Fruit fly (Drosophila melanogaster) whole organism, embryonic: ENCODE measurements around the gene Cht5.
A peak's percentile ranks its signal among the peaks of the same experiment; 100 is the strongest.

Experiments used
- Antp ChIP-seq: fragments of 200-800 bp; sonication (Bioruptor generic); optimal IDR thresholded peaks from 3 replicates; lab custom pipeline; 2016; ENCODE audit warnings: missing biosample characterization, missing genetic modification characterization
- BEAF-32 ChIP-seq: fragments of 200-800 bp; sonication (Bioruptor generic); optimal IDR thresholded peaks from 3 replicates; lab custom pipeline; 2017; ENCODE audit warnings: missing biosample characterization, missing genetic modification characterization, mild to moderate bottlenecking, moderate library complexity, missing genetic modification reagents
- CG10565 ChIP-seq: fragments of 200-800 bp; sonication (Bioruptor generic); optimal IDR thresholded peaks from 3 replicates; lab custom pipeline; 2016; ENCODE audit warnings: missing biosample characterization, mild to moderate bottlenecking, missing genetic modification characterization
- CG11695 ChIP-seq: fragments of 200-800 bp; sonication (Bioruptor generic); IDR thresholded peaks from 3 replicates; pipeline ENCODE4 v1.3.6; 2022; ENCODE audit warnings: missing biosample characterization, missing genetic modification characterization
- CG12942 ChIP-seq: fragments of 200-800 bp; sonication (Bioruptor generic); optimal IDR thresholded peaks from 3 replicates; lab custom pipeline; 2016; ENCODE audit warnings: missing biosample characterization, missing genetic modification characterization
- CG14667 ChIP-seq: fragments of 200-800 bp; sonication (Bioruptor generic); IDR thresholded peaks from 2 replicates; pipeline ENCODE4 v1.3.6; 2022; ENCODE audit warnings: missing biosample characterization, missing genetic modification characterization
- CG17186 ChIP-seq: fragments of 200-800 bp; sonication (Bioruptor generic); optimal IDR thresholded peaks from 3 replicates; lab custom pipeline; 2017; ENCODE audit warnings: missing biosample characterization, missing genetic modification reagents, missing genetic modification characterization
- CG17829 ChIP-seq: fragments of 200-800 bp; optimal IDR thresholded peaks from 2 replicates; lab custom pipeline; 2019; ENCODE audit warnings: missing biosample characterization, mild to moderate bottlenecking, missing genetic modification characterization, moderate library complexity
- CG1832 ChIP-seq: fragments of 200-800 bp; sonication (Bioruptor generic); optimal IDR thresholded peaks from 2 replicates; lab custom pipeline; 2017; ENCODE audit warnings: missing biosample characterization, mild to moderate bottlenecking, missing genetic modification characterization, inconsistent platforms
- CG4707 ChIP-seq: fragments of 200-800 bp; sonication (Bioruptor generic); optimal IDR thresholded peaks from 2 replicates; lab custom pipeline; 2018; ENCODE audit warnings: missing biosample characterization, mild to moderate bottlenecking, missing genetic modification characterization, moderate library complexity
- CG7786 ChIP-seq: fragments of 200-800 bp; sonication (Bioruptor generic); optimal IDR thresholded peaks from 2 replicates; lab custom pipeline; 2016; ENCODE audit warnings: missing biosample characterization, missing genetic modification characterization
- CG7928 ChIP-seq: fragments of 200-800 bp; sonication (Bioruptor generic); optimal IDR thresholded peaks from 2 replicates; lab custom pipeline; 2017; ENCODE audit warnings: missing biosample characterization, mild to moderate bottlenecking, missing genetic modification characterization
- CG9817 ChIP-seq: fragments of 200-800 bp; sonication (Bioruptor generic); optimal IDR thresholded peaks from 2 replicates; lab custom pipeline; 2018; ENCODE audit warnings: missing biosample characterization, mild to moderate bottlenecking, missing genetic modification characterization, moderate library complexity
- CTCF ChIP-seq: fragments of 200-800 bp; sonication (Bioruptor generic); optimal IDR thresholded peaks from 2 replicates; lab custom pipeline; 2017; ENCODE audit warnings: missing biosample characterization, mild to moderate bottlenecking, missing genetic modification characterization, moderate library complexity
- CkIIα-i1 ChIP-seq: fragments of 200-800 bp; sonication (Bioruptor generic); IDR thresholded peaks from 2 replicates; pipeline ENCODE4 v1.3.6; 2022; ENCODE audit warnings: missing biosample characterization, missing genetic modification characterization
- Dp ChIP-seq: fragments of 200-800 bp; sonication (Bioruptor generic); optimal IDR thresholded peaks from 2 replicates; lab custom pipeline; 2018; ENCODE audit warnings: missing biosample characterization, mild to moderate bottlenecking, missing genetic modification characterization, moderate library complexity
- E2f1 ChIP-seq: fragments of 200-800 bp; sonication (Bioruptor generic); IDR thresholded peaks from 2 replicates; pipeline ENCODE4 v1.3.6; 2022; ENCODE audit warnings: missing biosample characterization, missing genetic modification characterization
- Elba2 ChIP-seq: fragments of 200-800 bp; sonication (Bioruptor generic); optimal IDR thresholded peaks from 3 replicates; lab custom pipeline; 2016; ENCODE audit warnings: missing biosample characterization, missing genetic modification characterization
- HmgD ChIP-seq: fragments of 200-800 bp; sonication (Bioruptor generic); optimal IDR thresholded peaks from 3 replicates; lab custom pipeline; 2016; ENCODE audit warnings: missing biosample characterization, missing genetic modification characterization
- Jarid2 ChIP-seq: fragments of 200-800 bp; sonication (Bioruptor generic); optimal IDR thresholded peaks from 3 replicates; lab custom pipeline; 2017; ENCODE audit warnings: mild to moderate bottlenecking, missing biosample characterization, missing genetic modification reagents, missing genetic modification characterization
- Mrtf ChIP-seq: fragments of 200-800 bp; sonication (Bioruptor generic); IDR thresholded peaks from 3 replicates; pipeline ENCODE4 v1.3.6; 2022; ENCODE audit warnings: missing biosample characterization, missing genetic modification characterization
- Nf-YB ChIP-seq: fragments of 200-800 bp; sonication (Bioruptor generic); optimal IDR thresholded peaks from 3 replicates; lab custom pipeline; 2019; ENCODE audit warnings: missing biosample characterization, mild to moderate bottlenecking, missing genetic modification characterization, moderate library complexity
- NfI ChIP-seq: fragments of 200-800 bp; sonication (Bioruptor generic); optimal IDR thresholded peaks from 3 replicates; lab custom pipeline; 2018; ENCODE audit warnings: missing biosample characterization, mild to moderate bottlenecking, missing genetic modification characterization, moderate library complexity
- Pdp1 ChIP-seq, 2 experiments: fragments of 200-800 bp; sonication (Bioruptor generic); optimal IDR thresholded peaks; 3 replicates each; lab custom pipeline; 2016; ENCODE audit warnings: missing biosample characterization in 2 of 2, missing genetic modification characterization in 2 of 2, mild to moderate bottlenecking in 1 of 2, moderate library complexity in 1 of 2
- Six4 ChIP-seq: fragments of 200-800 bp; sonication (Bioruptor generic); optimal IDR thresholded peaks from 2 replicates; lab custom pipeline; 2016; ENCODE audit warnings: missing biosample characterization, missing genetic modification characterization
- Sox102F ChIP-seq: fragments of 200-800 bp; sonication (Bioruptor generic); optimal IDR thresholded peaks from 2 replicates; lab custom pipeline; 2018; ENCODE audit warnings: missing biosample characterization, mild to moderate bottlenecking, missing genetic modification characterization, moderate library complexity
- Ssrp ChIP-seq: fragments of 200-800 bp; sonication (Bioruptor generic); optimal IDR thresholded peaks from 2 replicates; lab custom pipeline; 2018; ENCODE audit warnings: missing biosample characterization, mild to moderate bottlenecking, missing genetic modification characterization, moderate library complexity
- Taf1 ChIP-seq: fragments of 200-800 bp; sonication (Bioruptor generic); IDR thresholded peaks from 2 replicates; pipeline ENCODE4 v1.3.6; 2022; ENCODE audit warnings: missing biosample characterization, missing genetic modification characterization
- Usf ChIP-seq: fragments of 200-800 bp; sonication (Bioruptor generic); optimal IDR thresholded peaks from 2 replicates; lab custom pipeline; 2017; ENCODE audit warnings: missing genotype, missing biosample characterization, missing genetic modification characterization
- abd-A ChIP-seq: fragments of 200-800 bp; sonication (Bioruptor generic); optimal IDR thresholded peaks from 3 replicates; lab custom pipeline; 2019; ENCODE audit warnings: missing biosample characterization, mild to moderate bottlenecking, missing genetic modification characterization, moderate library complexity
- az2 ChIP-seq: fragments of 200-800 bp; sonication (Bioruptor generic); optimal IDR thresholded peaks from 3 replicates; lab custom pipeline; 2016; ENCODE audit warnings: missing biosample characterization, missing genetic modification characterization
- cad ChIP-seq: fragments of >200 bp; optimal IDR thresholded peaks from 2 replicates; lab custom pipeline; 2017; ENCODE audit warnings: missing biosample characterization, missing genetic modification characterization
- dati ChIP-seq: fragments of 200-800 bp; sonication (Bioruptor generic); IDR thresholded peaks from 2 replicates; pipeline ENCODE4 v1.3.6; 2022; ENCODE audit warnings: missing biosample characterization, missing genetic modification characterization
- emc ChIP-seq: fragments of 200-800 bp; sonication (Bioruptor generic); optimal IDR thresholded peaks from 2 replicates; lab custom pipeline; 2016; ENCODE audit warnings: missing biosample characterization, missing genetic modification characterization
- gcm ChIP-seq: fragments of 200-800 bp; sonication (Bioruptor generic); optimal IDR thresholded peaks from 2 replicates; lab custom pipeline; 2019; ENCODE audit warnings: missing biosample characterization, mild to moderate bottlenecking, missing genetic modification characterization, moderate library complexity
- gfzf ChIP-seq: fragments of 200-800 bp; sonication (Bioruptor generic); optimal IDR thresholded peaks from 2 replicates; lab custom pipeline; 2016; ENCODE audit warnings: missing biosample characterization, mild to moderate bottlenecking, missing genetic modification characterization, moderate library complexity
- hkb ChIP-seq, 2 experiments: fragments of 200-800 bp in 1 of 2; fragments of >200 bp in 1 of 2; sonication (Bioruptor generic) in 1 of 2; IDR thresholded peaks in 1 of 2; optimal IDR thresholded peaks in 1 of 2; 2 replicates each; pipeline versions ENCODE4 v1.3.6 to Lab custom; 2017 to 2022; ENCODE audit warnings: missing biosample characterization in 1 of 2, missing genetic modification characterization in 1 of 2
- insv ChIP-seq, 2 experiments: fragments of 200-800 bp; sonication (Bioruptor generic); optimal IDR thresholded peaks; 3 replicates each; lab custom pipeline; 2016 to 2018; ENCODE audit warnings: missing biosample characterization in 2 of 2, missing genetic modification characterization in 2 of 2
- nom ChIP-seq: fragments of 200-800 bp; sonication (Bioruptor generic); optimal IDR thresholded peaks from 2 replicates; lab custom pipeline; 2017; ENCODE audit warnings: missing biosample characterization, missing genetic modification characterization, mild to moderate bottlenecking, moderate library complexity, missing genetic modification reagents
- oc ChIP-seq: fragments of 200-800 bp; sonication (Bioruptor generic); optimal IDR thresholded peaks from 2 replicates; lab custom pipeline; 2018; ENCODE audit warnings: missing biosample characterization, mild to moderate bottlenecking, missing genetic modification characterization, moderate library complexity
- pita ChIP-seq: fragments of 200-800 bp; sonication (Bioruptor generic); optimal IDR thresholded peaks from 2 replicates; lab custom pipeline; 2017; ENCODE audit warnings: missing biosample characterization, mild to moderate bottlenecking, missing genetic modification characterization
- psq ChIP-seq: fragments of 200-800 bp; sonication (Bioruptor generic); optimal IDR thresholded peaks from 2 replicates; lab custom pipeline; 2017; ENCODE audit warnings: missing biosample characterization, missing genetic modification characterization
- schlank ChIP-seq: fragments of 200-800 bp; sonication (Bioruptor generic); optimal IDR thresholded peaks from 2 replicates; lab custom pipeline; 2018; ENCODE audit warnings: missing biosample characterization, mild to moderate bottlenecking, missing genetic modification characterization
- sens ChIP-seq: fragments of 200-800 bp; sonication (Bioruptor generic); peaks from one replicate; lab custom pipeline; 2016; ENCODE audit warnings: missing biosample characterization, missing genetic modification characterization
- sens-2 ChIP-seq: fragments of 200-800 bp; sonication (Bioruptor generic); IDR thresholded peaks from 2 replicates; pipeline ENCODE4 v1.3.6; 2022; ENCODE audit warnings: missing biosample characterization, missing genetic modification characterization
- so ChIP-seq: fragments of 200-800 bp; sonication (Bioruptor generic); IDR thresholded peaks from 3 replicates; pipeline ENCODE4 v1.3.6; 2022; ENCODE audit warnings: missing biosample characterization, missing genetic modification characterization
- tx ChIP-seq: fragments of 200-800 bp; sonication (Bioruptor generic); optimal IDR thresholded peaks from 2 replicates; lab custom pipeline; 2016; ENCODE audit warnings: missing biosample characterization, missing genetic modification characterization
- vvl ChIP-seq: fragments of 200-800 bp; sonication (Bioruptor generic); IDR thresholded peaks from 2 replicates; pipeline ENCODE4 v1.3.6; 2022; ENCODE audit warnings: missing biosample characterization, missing genetic modification characterization
- wdn ChIP-seq: fragments of 200-800 bp; sonication (Bioruptor generic); IDR thresholded peaks from 2 replicates; pipeline ENCODE4 v1.3.6; 2022; ENCODE audit warnings: missing biosample characterization, missing genetic modification characterization
- zen2 ChIP-seq: fragments of 200-800 bp; sonication (Bioruptor generic); IDR thresholded peaks from 3 replicates; pipeline ENCODE4 v1.3.6; 2022; ENCODE audit warnings: missing biosample characterization, missing genetic modification characterization; ENCODE audit not compliant: partially characterized antibody

The Cht5 gene

dm6 chr3R:13799567-13800429 is 32.4 kb downstream of the Cht5 start (continued):
- no peak for TF ChIP-seq Usf (GFP tag; lab: Kevin White, UChicago)
- no peak for TF ChIP-seq schlank (tag; lab: Kevin White, UChicago)
- no peak for TF ChIP-seq wdn
- no peak for TF ChIP-seq dati
- no peak for TF ChIP-seq nom (GFP tag; lab: Kevin White, UChicago)
- TF ChIP-seq CG1832 = no peak
- no peak for TF ChIP-seq insv (GFP tag; optimal IDR thresholded peaks at IDR 0.05; lab: Kevin White, UChicago)
- TF ChIP-seq abd-A = peak; percentile 96
- peak; percentile 16 for TF ChIP-seq Nf-YB (GFP tag; lab: Kevin White, UChicago)
- TF ChIP-seq Mrtf = no peak
- TF ChIP-seq CG11695 (GFP tag; lab: Robert Waterston, UW) = no peak
- TF ChIP-seq gcm (GFP tag; lab: Kevin White, UChicago) = peak; percentile 34
- no peak for TF ChIP-seq so (GFP tag; lab: Robert Waterston, UW)
- TF ChIP-seq zen2 (GFP tag; lab: Robert Waterston, UW) = no peak
- no peak for TF ChIP-seq tx
- no peak for TF ChIP-seq oc (tag; lab: Kevin White, UChicago)
- TF ChIP-seq pita (GFP tag; lab: Kevin White, UChicago) = no peak
- TF ChIP-seq CG4707 (GFP tag; lab: Kevin White, UChicago) = no peak
- TF ChIP-seq gfzf = no peak
- TF ChIP-seq CkIIα-i1 (GFP tag; lab: Robert Waterston, UW) = no peak
- TF ChIP-seq emc = no peak
- peak; percentile 23; the same call in 1 of the 2 replicates for TF ChIP-seq vvl (GFP tag; lab: Robert Waterston, UW)
- TF ChIP-seq CG10565 (GFP tag; lab: Kevin White, UChicago) = no peak
- TF ChIP-seq BEAF-32 (GFP tag; lab: Kevin White, UChicago) = no peak
- no peak for TF ChIP-seq psq (GFP tag; lab: Kevin White, UChicago)
- peak; percentile 54 for TF ChIP-seq sens (GFP tag; lab: Kevin White, UChicago)
- no peak for TF ChIP-seq E2f1
- no peak for TF ChIP-seq cad
- no peak for TF ChIP-seq Elba2 (GFP tag; lab: Kevin White, UChicago)
- no peak for TF ChIP-seq CG9817
- TF ChIP-seq CG17186 = no peak
- TF ChIP-seq CG7786 (GFP tag; lab: Kevin White, UChicago) = no peak
- TF ChIP-seq Sox102F (GFP tag; lab: Kevin White, UChicago) = peak; percentile 31
- no peak for TF ChIP-seq Dp
- no peak for TF ChIP-seq Taf1 (GFP tag; lab: Robert Waterston, UW)
- TF ChIP-seq NfI (GFP tag; lab: Kevin White, UChicago) = no peak
- no peak for TF ChIP-seq Ssrp
- no peak for TF ChIP-seq hkb (optimal IDR thresholded peaks at IDR 0.05; lab: Kevin White, UChicago)
- TF ChIP-seq hkb (GFP tag; IDR thresholded peaks at IDR 0.05; lab: Robert Waterston, UW) = 0 out of 2 replicates have a peak, but pooled peaks have one; percentile 25
- TF ChIP-seq CTCF (GFP tag; lab: Kevin White, UChicago) = no peak
- TF ChIP-seq Antp = no peak
- no peak for TF ChIP-seq Jarid2 (GFP tag; lab: Kevin White, UChicago)
- no peak for TF ChIP-seq CG12942 (GFP tag; lab: Kevin White, UChicago)
- TF ChIP-seq CG17829 = peak; percentile 62
- TF ChIP-seq HmgD (GFP tag; lab: Kevin White, UChicago) = no peak
- TF ChIP-seq sens-2 (GFP tag; lab: Robert Waterston, UW) = no peak
- TF ChIP-seq Pdp1 (GFP tag; optimal IDR thresholded peaks at IDR 0.05; lab: Kevin White, UChicago) = no peak
- TF ChIP-seq CG7928 (GFP tag; lab: Kevin White, UChicago) = no peak
- TF ChIP-seq az2 (GFP tag; lab: Kevin White, UChicago) = peak; percentile 49
- no peak for TF ChIP-seq CG14667 (GFP tag; lab: Robert Waterston, UW)
- peak; percentile 23 for TF ChIP-seq Six4 (GFP tag; lab: Kevin White, UChicago)
